Fruit fly (Drosophila melanogaster): ENCODE data around the gene CG14420.

DNA sequence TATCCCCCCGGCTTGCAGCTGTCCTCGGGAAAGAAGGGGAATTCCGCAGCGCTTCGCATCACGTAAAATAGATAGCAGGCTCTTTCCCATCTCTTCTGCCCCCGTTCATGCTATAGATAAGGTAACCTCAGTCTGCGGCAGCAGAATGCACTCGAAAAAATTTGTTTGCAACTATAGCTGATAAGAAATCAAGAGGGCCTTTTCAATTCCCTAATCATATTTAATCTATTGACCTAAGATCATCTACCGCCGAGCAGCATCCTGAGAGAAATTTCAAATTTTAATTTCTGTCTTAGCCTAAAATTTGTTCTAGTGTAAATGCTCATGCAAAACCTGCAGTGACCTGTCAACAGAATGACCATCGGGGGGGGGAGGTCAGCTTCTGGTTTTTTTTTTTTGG, 18.0 kb downstream of the CG14420 start:
- no peak for TF ChIP-seq EcR (GFP tag; optimal IDR thresholded peaks at IDR 0.05)
- TF ChIP-seq CG8159 (tag; optimal IDR thresholded peaks at IDR 0.05): no peak
- TF ChIP-seq CG9948 (tag; optimal IDR thresholded peaks at IDR 0.05): no peak
- TF ChIP-seq CG15710 (tag; optimal IDR thresholded peaks at IDR 0.05): no peak
- TF ChIP-seq CG13204 (GFP tag; optimal IDR thresholded peaks at IDR 0.05): no peak

All from whole organism, pupa.